Worm (Caenorhabditis elegans) whole organism, L4 larva: ENCODE measurements around the gene madf-4.
"Not testable (repeated sequence)": the region's sequence is repeated elsewhere in the genome, so short reads cannot be mapped to it uniquely, and the experiment has no call there.

ENCODE experiments used
- D1046.2 ChIP-seq: fragments of 200-800 bp; sonication (Bioruptor generic); IDR thresholded peaks from 2 replicates; pipeline ENCODE4 v1.3.6; 2022; ENCODE audit warnings: missing genetic modification characterization, missing compliant biosample characterization
- F37D6.2 ChIP-seq: sonication (generic microtip); optimal IDR thresholded peaks from 2 replicates; lab custom pipeline; 2016; ENCODE audit warnings: mild to moderate bottlenecking, missing genetic modification characterization, missing compliant biosample characterization
- T20F7.1 ChIP-seq: fragments of 200-800 bp; sonication (Bioruptor generic); optimal IDR thresholded peaks from 2 replicates; lab custom pipeline; 2018; ENCODE audit warnings: mild to moderate bottlenecking, missing genetic modification characterization, missing compliant biosample characterization
- T26A8.4 ChIP-seq: fragments of 200-800 bp; sonication (Bioruptor generic); IDR thresholded peaks from 2 replicates; pipeline ENCODE4 v1.3.6; 2022; ENCODE audit warnings: missing genetic modification characterization, missing compliant biosample characterization
- Y48G9A.11 ChIP-seq: fragments of 200-800 bp; sonication (Bioruptor generic); IDR thresholded peaks from 2 replicates; pipeline ENCODE4 v1.3.6; 2022; ENCODE audit warnings: missing genetic modification reagents, missing genetic modification characterization, missing compliant biosample characterization
- aha-1 ChIP-seq: fragments of 150-350 bp; peaks from one replicate; lab custom pipeline; 2014; ENCODE audit warnings: missing biosample characterization, missing genetic modification characterization
- arid-1 ChIP-seq: fragments of 200-800 bp; sonication (Bioruptor generic); conservative IDR thresholded peaks from 2 replicates; pipeline ENCODE4 v1.3.6; 2022; ENCODE audit warnings: missing genetic modification reagents, missing genetic modification characterization, missing compliant biosample characterization
- ceh-20 ChIP-seq: fragments of 200-800 bp; sonication (Bioruptor generic); IDR thresholded peaks from 2 replicates; pipeline ENCODE4 v1.3.6; 2022; ENCODE audit warnings: missing genetic modification reagents, missing genetic modification characterization, missing compliant biosample characterization
- ceh-44 ChIP-seq: fragments of 200-800 bp; sonication (Bioruptor generic); IDR thresholded peaks from 2 replicates; pipeline ENCODE4 v1.3.6; 2022; ENCODE audit warnings: missing genetic modification reagents, missing genetic modification characterization, missing compliant biosample characterization
- cey-2 ChIP-seq: sonication (generic microtip); optimal IDR thresholded peaks from 3 replicates; lab custom pipeline; 2017; ENCODE audit warnings: missing genetic modification characterization, mild to moderate bottlenecking, missing compliant biosample characterization, antibody characterized with exemption, borderline replicate concordance; ENCODE audit not compliant: insufficient read depth
- ctbp-1 ChIP-seq: fragments of 200-800 bp; sonication (Bioruptor generic); IDR thresholded peaks from 2 replicates; pipeline ENCODE4 v1.3.6; 2022; ENCODE audit warnings: missing genetic modification reagents, missing genetic modification characterization, missing compliant biosample characterization
- daf-12 ChIP-seq: fragments of 150-350 bp; optimal IDR thresholded peaks from 2 replicates; lab custom pipeline; 2014; ENCODE audit warnings: missing biosample characterization, missing genetic modification reagents, missing genetic modification characterization
- dpl-1 ChIP-seq: fragments of 150-350 bp; optimal IDR thresholded peaks from 2 replicates; lab custom pipeline; 2014; ENCODE audit warnings: missing biosample characterization, missing genetic modification reagents, missing genetic modification characterization
- egl-43 ChIP-seq: fragments of 200-800 bp; sonication (Bioruptor generic); IDR thresholded peaks from 2 replicates; pipeline ENCODE4 v1.3.6; 2022; ENCODE audit warnings: missing genetic modification reagents, missing genetic modification characterization, missing compliant biosample characterization
- hif-1 ChIP-seq, 2 experiments: sonication (generic microtip); optimal IDR thresholded peaks; 2 replicates each; lab custom pipeline; 2016 to 2017; ENCODE audit warnings: missing compliant biosample characterization in 2 of 2, missing genetic modification characterization in 2 of 2, missing genetic modification reagents in 2 of 2, missing genotype in 2 of 2, mild to moderate bottlenecking in 1 of 2
- hlh-11 ChIP-seq: fragments of 200-800 bp; sonication (Bioruptor generic); optimal IDR thresholded peaks from 2 replicates; lab custom pipeline; 2018; ENCODE audit warnings: mild to moderate bottlenecking, missing genetic modification characterization, missing compliant biosample characterization
- hlh-30 ChIP-seq: sonication (generic microtip); optimal IDR thresholded peaks from 2 replicates; lab custom pipeline; 2017; ENCODE audit warnings: antibody characterized with exemption, mild to moderate bottlenecking, missing genetic modification characterization, missing compliant biosample characterization; ENCODE audit not compliant: insufficient read depth
- hmg-1.1 ChIP-seq: fragments of 200-800 bp; sonication (Bioruptor generic); IDR thresholded peaks from 2 replicates; pipeline ENCODE4 v1.3.6; 2022; ENCODE audit warnings: missing genetic modification reagents, missing genetic modification characterization, missing compliant biosample characterization
- lin-1 ChIP-seq: fragments of 200-800 bp; sonication (Bioruptor generic); IDR thresholded peaks from 2 replicates; pipeline ENCODE4 v1.3.6; 2022; ENCODE audit warnings: missing genetic modification reagents, missing genetic modification characterization, missing compliant biosample characterization
- lin-13 ChIP-seq: fragments of 150-350 bp; optimal IDR thresholded peaks from 2 replicates; lab custom pipeline; 2014; ENCODE audit warnings: missing biosample characterization, missing genetic modification reagents, missing genetic modification characterization
- lin-29 ChIP-seq: fragments of 200-800 bp; sonication (Bioruptor generic); IDR thresholded peaks from 2 replicates; pipeline ENCODE4 v1.3.6; 2022; ENCODE audit warnings: missing genetic modification reagents, missing genetic modification characterization, missing compliant biosample characterization
- lin-38 ChIP-seq: fragments of 200-800 bp; sonication (Bioruptor generic); IDR thresholded peaks from 2 replicates; pipeline ENCODE4 v1.3.6; 2022; ENCODE audit warnings: missing genetic modification reagents, missing genetic modification characterization, missing compliant biosample characterization
- madf-5 ChIP-seq, 2 experiments: fragments of 200-800 bp; sonication (Bioruptor generic); IDR thresholded peaks; 2 replicates each; pipeline ENCODE4 v1.3.6; 2022; ENCODE audit warnings: missing compliant biosample characterization in 2 of 2, missing genetic modification characterization in 2 of 2
- mdl-1 ChIP-seq, 2 experiments: fragments of 150-350 bp in 1 of 2; sonication (generic microtip) in 1 of 2; optimal IDR thresholded peaks; 2 replicates each; lab custom pipeline; 2014 to 2017; ENCODE audit warnings: missing biosample characterization in 2 of 2, missing genetic modification characterization in 2 of 2
- mep-1 ChIP-seq: fragments of 150-350 bp; sonication (generic microtip); optimal IDR thresholded peaks from 3 replicates; lab custom pipeline; 2014; ENCODE audit warnings: missing biosample characterization, missing genetic modification characterization
- mes-2 ChIP-seq: sonication (generic microtip); optimal IDR thresholded peaks from 2 replicates; lab custom pipeline; 2016; ENCODE audit warnings: missing genotype, mild to moderate bottlenecking, missing genetic modification characterization, missing compliant biosample characterization; ENCODE audit not compliant: poor library complexity, severe bottlenecking
- mxl-2 ChIP-seq: fragments of 200-800 bp; sonication (Bioruptor generic); conservative IDR thresholded peaks from 2 replicates; pipeline ENCODE4 v1.3.6; 2022; ENCODE audit warnings: missing genetic modification reagents, missing genetic modification characterization, missing compliant biosample characterization
- mxl-3 ChIP-seq: fragments of 200-800 bp; sonication (Bioruptor generic); optimal IDR thresholded peaks from 2 replicates; lab custom pipeline; 2018; ENCODE audit warnings: mild to moderate bottlenecking, missing genetic modification characterization, missing compliant biosample characterization
- nhr-28 ChIP-seq: fragments of 150-350 bp; optimal IDR thresholded peaks from 2 replicates; lab custom pipeline; 2014; ENCODE audit warnings: missing biosample characterization, missing genetic modification characterization
- nhr-41 ChIP-seq: fragments of 200-800 bp; sonication (Bioruptor generic); IDR thresholded peaks from 2 replicates; pipeline ENCODE4 v1.3.6; 2022; ENCODE audit warnings: missing genetic modification reagents, missing genetic modification characterization, missing compliant biosample characterization
- nhr-42 ChIP-seq: fragments of 200-800 bp; sonication (Bioruptor generic); IDR thresholded peaks from 2 replicates; pipeline ENCODE4 v1.3.6; 2022; ENCODE audit warnings: missing genetic modification characterization, missing compliant biosample characterization
- nhr-6 ChIP-seq: fragments of 150-350 bp; optimal IDR thresholded peaks from 2 replicates; lab custom pipeline; 2014; ENCODE audit warnings: missing biosample characterization, missing genetic modification characterization
- pha-4 ChIP-seq, 2 experiments: fragments of 150-350 bp in 1 of 2; fragments of 200-800 bp in 1 of 2; sonication (Bioruptor generic) in 1 of 2; IDR thresholded peaks in 1 of 2; optimal IDR thresholded peaks in 1 of 2; 2 replicates each; pipeline versions ENCODE4 v1.3.6 to Lab custom; 2014 to 2022; ENCODE audit warnings: missing genetic modification characterization in 2 of 2, missing genetic modification reagents in 2 of 2, missing biosample characterization in 1 of 2, missing compliant biosample characterization in 1 of 2
- pqm-1 ChIP-seq: sonication (generic microtip); optimal IDR thresholded peaks from 2 replicates; lab custom pipeline; 2017; ENCODE audit warnings: missing biosample characterization, missing genetic modification characterization
- rbr-2 ChIP-seq: sonication (generic microtip); optimal IDR thresholded peaks from 2 replicates; lab custom pipeline; 2016; ENCODE audit warnings: missing genotype, missing genetic modification characterization, missing compliant biosample characterization
- set-16 ChIP-seq: fragments of 200-800 bp; sonication (Bioruptor generic); IDR thresholded peaks from 2 replicates; pipeline ENCODE4 v1.3.6; 2022; ENCODE audit warnings: missing genetic modification reagents, missing genetic modification characterization, missing compliant biosample characterization
- skn-1 ChIP-seq: fragments of 150-350 bp; optimal IDR thresholded peaks from 2 replicates; lab custom pipeline; 2014; ENCODE audit warnings: missing biosample characterization, missing genetic modification characterization
- spr-3 ChIP-seq: fragments of 200-800 bp; sonication (Bioruptor generic); optimal IDR thresholded peaks from 2 replicates; lab custom pipeline; 2018; ENCODE audit warnings: mild to moderate bottlenecking, missing genetic modification characterization, missing compliant biosample characterization
- unc-130 ChIP-seq: sonication (generic microtip); optimal IDR thresholded peaks from 2 replicates; lab custom pipeline; 2016; ENCODE audit warnings: missing genetic modification reagents, missing genetic modification characterization, missing compliant biosample characterization
- vab-7 ChIP-seq: fragments of 200-800 bp; sonication (Bioruptor generic); IDR thresholded peaks from 2 replicates; pipeline ENCODE4 v1.3.6; 2022; ENCODE audit warnings: missing genetic modification reagents, missing genetic modification characterization, missing compliant biosample characterization
- zag-1 ChIP-seq: fragments of 150-350 bp; optimal IDR thresholded peaks from 2 replicates; lab custom pipeline; 2014; ENCODE audit warnings: missing biosample characterization, missing genetic modification characterization
- zfp-2 ChIP-seq: sonication (generic microtip); optimal IDR thresholded peaks from 2 replicates; lab custom pipeline; 2016; ENCODE audit warnings: mild to moderate bottlenecking, missing genetic modification characterization, missing compliant biosample characterization
- zfp-3 ChIP-seq: fragments of 200-800 bp; sonication (Bioruptor generic); conservative IDR thresholded peaks from 2 replicates; pipeline ENCODE4 v1.3.6; 2022; ENCODE audit warnings: missing genetic modification reagents, missing genetic modification characterization, missing compliant biosample characterization
- zip-11 ChIP-seq: fragments of 200-800 bp; sonication (Bioruptor generic); IDR thresholded peaks from 2 replicates; pipeline ENCODE4 v1.3.6; 2022; ENCODE audit warnings: missing genetic modification characterization, missing compliant biosample characterization
- ztf-7 ChIP-seq: fragments of 150-350 bp; optimal IDR thresholded peaks from 2 replicates; lab custom pipeline; 2014; ENCODE audit warnings: missing biosample characterization, missing genetic modification characterization

madf-4 gene

ce11 chrV:9980731-9981483 is 18.6 kb upstream of the madf-4 start, which contains the start of the genes ruvb-1 and tofu-1 (continued):
- TF ChIP-seq mxl-3 (peak; percentile 45), nhr-42 (GFP tag; lab: Robert Waterston, UW) (peak; percentile 78; the same call in 1 of the 2 replicates), aha-1 (tag; lab: Kevin White, UChicago) (peak; percentile 40), F37D6.2 (tag; lab: Kevin White, UChicago) (peak; percentile 36), lin-13 (GFP tag; lab: Kevin White, UChicago) (peak; percentile 73), D1046.2 (GFP tag; lab: Robert Waterston, UW) (0 out of 2 replicates have a peak, but pooled peaks have one; percentile 27), zfp-2 (tag; lab: Kevin White, UChicago) (peak; percentile 37), rbr-2 (tag; lab: Kevin White, UChicago) (peak; percentile 78), ceh-44 (peak; percentile 75), set-16 (GFP tag; lab: Robert Waterston, UW) (peak; percentile 51; the same call in 1 of the 2 replicates), egl-43 (GFP tag; lab: Robert Waterston, UW) (peak; percentile 78), pha-4 (GFP tag; IDR thresholded peaks at IDR 0.05; lab: Robert Waterston, UW) (peak; percentile 90), mep-1 (tag; lab: Kevin White, UChicago) (peak; percentile 88), lin-1 (GFP tag; lab: Robert Waterston, UW) (peak; percentile 57; the same call in 1 of the 2 replicates), vab-7 (GFP tag; lab: Robert Waterston, UW) (peak; percentile 77), mdl-1 (tag; optimal IDR thresholded peaks at IDR 0.05; lab: Kevin White, UChicago) (peak; percentile 0 to 4), mes-2 (tag; lab: Kevin White, UChicago) (peak; percentile 75), T20F7.1 (peak; percentile 66), unc-130 (GFP tag; lab: Kevin White, UChicago) (peak; percentile 67), hif-1 (tag; optimal IDR thresholded peaks at IDR 0.05; lab: Kevin White, UChicago) (peak in 1 of 2 experiments; percentile 1), hlh-11 (peak; percentile 67), hlh-30 (peak; percentile 63), dpl-1 (GFP tag; lab: Kevin White, UChicago) (peak; percentile 63), lin-29 (GFP tag; lab: Robert Waterston, UW) (0 out of 2 replicates have a peak, but pooled peaks have one; percentile 38), nhr-28 (tag; lab: Kevin White, UChicago) (peak; percentile 50)
- not testable (repeated sequence) for TF ChIP-seq pha-4 (tag; optimal IDR thresholded peaks at IDR 0.05; lab: Kevin White, UChicago)

DNA sequence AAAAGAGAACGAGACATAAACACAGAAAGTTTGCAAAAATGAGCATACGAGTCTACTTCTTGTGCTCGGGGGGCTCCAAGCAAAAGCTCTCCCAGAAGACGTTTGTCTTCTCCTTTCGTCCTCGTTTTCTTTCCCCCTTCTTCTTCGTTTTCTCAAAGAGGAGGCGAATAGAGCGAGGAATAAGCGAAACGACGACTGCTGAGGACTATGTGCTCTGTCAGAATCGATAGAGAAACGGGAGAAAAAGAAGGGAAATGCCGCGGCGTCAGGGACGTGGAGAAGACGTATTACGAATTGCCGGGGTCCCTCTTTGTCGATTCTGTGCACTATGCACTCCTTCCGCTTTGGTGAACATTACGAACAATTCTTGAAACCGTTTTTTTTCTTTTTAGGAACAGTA is 16.1 kb upstream of the madf-4 start:
- no peak for TF ChIP-seq ceh-20
- TF ChIP-seq pqm-1 (tag; lab: Kevin White, UChicago): no peak
- no peak for TF ChIP-seq zag-1 (tag; lab: Kevin White, UChicago)
- TF ChIP-seq ztf-7: no peak
- TF ChIP-seq T26A8.4 (GFP tag; lab: Robert Waterston, UW): no peak
- TF ChIP-seq unc-130 (GFP tag; lab: Kevin White, UChicago): peak; percentile 11
- 0 out of 2 replicates have a peak, but pooled peaks have one; percentile 21 for TF ChIP-seq pha-4 (GFP tag; IDR thresholded peaks at IDR 0.05; lab: Robert Waterston, UW)
- TF ChIP-seq pha-4 (tag; optimal IDR thresholded peaks at IDR 0.05; lab: Kevin White, UChicago): no peak
- TF ChIP-seq mxl-2 (GFP tag; lab: Robert Waterston, UW): no peak
- 0 out of 2 replicates have a peak, but pooled peaks have one; percentile 35 for TF ChIP-seq ctbp-1 (GFP tag; lab: Robert Waterston, UW)
- TF ChIP-seq set-16 (GFP tag; lab: Robert Waterston, UW): peak; percentile 29; the same call in 1 of the 2 replicates
- TF ChIP-seq aha-1 (tag; lab: Kevin White, UChicago): peak; percentile 24
- TF ChIP-seq skn-1 (tag; lab: Kevin White, UChicago): no peak
- TF ChIP-seq Y48G9A.11: 0 out of 2 replicates have a peak, but pooled peaks have one; percentile 11
- 0 out of 2 replicates have a peak, but pooled peaks have one; percentile 25 for TF ChIP-seq arid-1
- peak; percentile 65 for TF ChIP-seq rbr-2 (tag; lab: Kevin White, UChicago)
- 0 out of 2 replicates have a peak, but pooled peaks have one; percentile 15 for TF ChIP-seq hmg-1.1 (GFP tag; lab: Robert Waterston, UW)
- no peak for TF ChIP-seq daf-12
- TF ChIP-seq spr-3 (GFP tag; lab: Kevin White, UChicago): no peak
- TF ChIP-seq nhr-6 (tag; lab: Kevin White, UChicago): no peak
- TF ChIP-seq zip-11 (GFP tag; lab: Robert Waterston, UW): no peak
- TF ChIP-seq cey-2: no peak
- TF ChIP-seq madf-5 (GFP tag; IDR thresholded peaks at IDR 0.05; lab: Robert Waterston, UW): no peak
- no peak for TF ChIP-seq nhr-41 (GFP tag; lab: Robert Waterston, UW)
- peak; percentile 52 for TF ChIP-seq lin-38 (GFP tag; lab: Robert Waterston, UW)
- TF ChIP-seq D1046.2 (GFP tag; lab: Robert Waterston, UW): no peak
- no peak for TF ChIP-seq nhr-28 (tag; lab: Kevin White, UChicago)
- no peak for TF ChIP-seq zfp-3 (GFP tag; lab: Robert Waterston, UW)
